Fruit fly (Drosophila melanogaster) whole organism, adult: ENCODE measurements around the gene CG31265.

Experiments
- CG11617 ChIP-seq: fragments of 200-800 bp; sonication (Bioruptor generic); optimal IDR thresholded peaks from 2 replicates; lab custom pipeline; 2017; ENCODE audit warnings: mild to moderate bottlenecking, missing biosample characterization, missing genetic modification reagents, missing genetic modification characterization
- CG14711 ChIP-seq: fragments of 200-800 bp; sonication (Bioruptor generic); optimal IDR thresholded peaks from 2 replicates; lab custom pipeline; 2018; ENCODE audit warnings: missing biosample characterization, mild to moderate bottlenecking, missing genetic modification characterization, moderate library complexity
- CG7045 ChIP-seq: fragments of 200-800 bp; sonication (Bioruptor generic); optimal IDR thresholded peaks from 2 replicates; lab custom pipeline; 2017; ENCODE audit warnings: missing biosample characterization, mild to moderate bottlenecking, missing genetic modification characterization
- bab1 ChIP-seq: fragments of 200-800 bp; sonication (Bioruptor generic); optimal IDR thresholded peaks from 3 replicates; lab custom pipeline; 2019; ENCODE audit warnings: missing biosample characterization, mild to moderate bottlenecking, missing genetic modification characterization, moderate library complexity
- kay ChIP-seq: fragments of 200-800 bp; sonication (Bioruptor generic); peaks from one replicate; lab custom pipeline; 2016; ENCODE audit warnings: missing biosample characterization, missing genetic modification characterization, borderline replicate concordance
- pad ChIP-seq: fragments of 200-800 bp; sonication (Bioruptor generic); optimal IDR thresholded peaks from 3 replicates; lab custom pipeline; 2017; ENCODE audit warnings: missing biosample characterization, missing genetic modification characterization, mild to moderate bottlenecking, moderate library complexity, missing genetic modification reagents

dm6 chr3R:17122796-17123504 lies 5.1 kb upstream of the CG31265 start:
- TF ChIP-seq pad = no peak
- no peak for TF ChIP-seq kay (GFP tag; lab: Kevin White, UChicago)
- no peak for TF ChIP-seq CG7045 (GFP tag; lab: Kevin White, UChicago)
- TF ChIP-seq CG11617 (GFP tag; lab: Kevin White, UChicago) = no peak
- no peak for TF ChIP-seq CG14711 (tag; lab: Kevin White, UChicago)
- TF ChIP-seq bab1 (GFP tag; lab: Kevin White, UChicago) = no peak
